Fruit fly (Drosophila melanogaster) whole organism, embryonic: ENCODE measurements around the gene CG5376.
A peak's percentile ranks its signal among the peaks of the same experiment; 100 is the strongest.

Experiments used
- ATbp ChIP-seq: fragments of 200-800 bp; sonication (Bioruptor generic); optimal IDR thresholded peaks from 2 replicates; lab custom pipeline; 2017; ENCODE audit warnings: missing biosample characterization, mild to moderate bottlenecking, missing genetic modification characterization, missing genetic modification reagents
- Adf1 ChIP-seq: fragments of 200-800 bp; sonication (Bioruptor generic); IDR thresholded peaks from 2 replicates; pipeline ENCODE4 v1.3.6; 2022; ENCODE audit warnings: missing biosample characterization, missing genetic modification characterization
- Atf-2 ChIP-seq: fragments of 200-800 bp; sonication (Bioruptor generic); optimal IDR thresholded peaks from 2 replicates; lab custom pipeline; 2016; ENCODE audit warnings: missing biosample characterization, missing genetic modification characterization
- CG10147 ChIP-seq: fragments of 200-800 bp; sonication (Bioruptor generic); optimal IDR thresholded peaks from 2 replicates; lab custom pipeline; 2019; ENCODE audit warnings: missing biosample characterization, mild to moderate bottlenecking, missing genetic modification characterization, moderate library complexity
- CG11247 ChIP-seq: fragments of 200-800 bp; sonication (Bioruptor generic); IDR thresholded peaks from 2 replicates; pipeline ENCODE4 v1.3.6; 2022; ENCODE audit warnings: missing biosample characterization, missing genetic modification characterization
- CG11456 ChIP-seq: fragments of 200-800 bp; sonication (Bioruptor generic); IDR thresholded peaks from 3 replicates; pipeline ENCODE4 v1.3.6; 2022; ENCODE audit warnings: missing biosample characterization, missing genetic modification characterization
- CG11723 ChIP-seq: fragments of 200-800 bp; sonication (Bioruptor generic); optimal IDR thresholded peaks from 2 replicates; lab custom pipeline; 2017; ENCODE audit warnings: missing biosample characterization, mild to moderate bottlenecking, missing genetic modification characterization
- CG13424 ChIP-seq: fragments of 200-800 bp; sonication (Bioruptor generic); optimal IDR thresholded peaks from 2 replicates; lab custom pipeline; 2019; ENCODE audit warnings: missing biosample characterization, mild to moderate bottlenecking, missing genetic modification characterization, moderate library complexity
- CG16815 ChIP-seq: fragments of 200-800 bp; sonication (Bioruptor generic); optimal IDR thresholded peaks from 3 replicates; lab custom pipeline; 2017; ENCODE audit warnings: missing biosample characterization, mild to moderate bottlenecking, missing genetic modification characterization
- CG17385 ChIP-seq: fragments of 200-800 bp; sonication (Bioruptor generic); optimal IDR thresholded peaks from 3 replicates; lab custom pipeline; 2018; ENCODE audit warnings: missing biosample characterization, mild to moderate bottlenecking, missing genetic modification characterization
- CG17612 ChIP-seq: fragments of 200-800 bp; sonication (Bioruptor generic); IDR thresholded peaks from 2 replicates; pipeline ENCODE4 v1.3.6; 2022; ENCODE audit warnings: missing biosample characterization, missing genetic modification characterization
- CG2116 ChIP-seq: fragments of 200-800 bp; sonication (Bioruptor generic); optimal IDR thresholded peaks from 3 replicates; lab custom pipeline; 2018; ENCODE audit warnings: missing biosample characterization, mild to moderate bottlenecking, missing genetic modification characterization
- CG2712 ChIP-seq: fragments of 200-800 bp; optimal IDR thresholded peaks from 3 replicates; lab custom pipeline; 2019; ENCODE audit warnings: missing biosample characterization, mild to moderate bottlenecking, missing genetic modification characterization, moderate library complexity
- CG3065 ChIP-seq: fragments of 200-800 bp; sonication (Bioruptor generic); optimal IDR thresholded peaks from 2 replicates; lab custom pipeline; 2016; ENCODE audit warnings: missing biosample characterization, missing genetic modification characterization
- CG31365 ChIP-seq: fragments of 200-800 bp; sonication (Bioruptor generic); optimal IDR thresholded peaks from 2 replicates; lab custom pipeline; 2018; ENCODE audit warnings: missing biosample characterization, mild to moderate bottlenecking, missing genetic modification characterization
- CG33213 ChIP-seq: fragments of 200-800 bp; sonication (Bioruptor generic); optimal IDR thresholded peaks from 3 replicates; lab custom pipeline; 2016; ENCODE audit warnings: missing biosample characterization, missing genetic modification characterization
- CG34376 ChIP-seq: fragments of 200-800 bp; sonication (Bioruptor generic); optimal IDR thresholded peaks from 2 replicates; lab custom pipeline; 2018; ENCODE audit warnings: missing biosample characterization, mild to moderate bottlenecking, missing genetic modification characterization
- CG4404 ChIP-seq: fragments of 200-800 bp; sonication (Bioruptor generic); IDR thresholded peaks from 2 replicates; pipeline ENCODE4 v1.3.6; 2022; ENCODE audit warnings: missing biosample characterization, missing genetic modification characterization
- CG6272 ChIP-seq: fragments of 200-800 bp; sonication (Bioruptor generic); IDR thresholded peaks from 2 replicates; pipeline ENCODE4 v1.3.6; 2022; ENCODE audit warnings: missing biosample characterization, missing genetic modification characterization
- CG7357 ChIP-seq: fragments of 200-800 bp; sonication (Bioruptor generic); IDR thresholded peaks from 3 replicates; pipeline ENCODE4 v1.3.6; 2022; ENCODE audit warnings: missing biosample characterization, missing genetic modification characterization
- CG7745 ChIP-seq: fragments of 200-800 bp; sonication (Bioruptor generic); optimal IDR thresholded peaks from 2 replicates; lab custom pipeline; 2018; ENCODE audit warnings: missing biosample characterization, mild to moderate bottlenecking, missing genetic modification characterization, moderate library complexity
- CG8359 ChIP-seq: fragments of 200-800 bp; sonication (Bioruptor generic); optimal IDR thresholded peaks from 2 replicates; lab custom pipeline; 2017; ENCODE audit warnings: missing biosample characterization, mild to moderate bottlenecking, missing genetic modification characterization, borderline replicate concordance
- CG8924 ChIP-seq: fragments of 200-800 bp; optimal IDR thresholded peaks from 3 replicates; lab custom pipeline; 2019; ENCODE audit warnings: missing biosample characterization, mild to moderate bottlenecking, missing genetic modification characterization, moderate library complexity
- CkIIα-i1 ChIP-seq: fragments of 200-800 bp; sonication (Bioruptor generic); IDR thresholded peaks from 2 replicates; pipeline ENCODE4 v1.3.6; 2022; ENCODE audit warnings: missing biosample characterization, missing genetic modification characterization
- Dll ChIP-seq: fragments of 200-800 bp; sonication (Bioruptor generic); IDR thresholded peaks from 4 replicates; pipeline ENCODE4 v1.3.6; 2022; ENCODE audit warnings: missing biosample characterization, missing genetic modification characterization; ENCODE audit not compliant: partially characterized antibody
- ERR ChIP-seq: fragments of 200-800 bp; sonication (Bioruptor generic); optimal IDR thresholded peaks from 2 replicates; lab custom pipeline; 2016; ENCODE audit warnings: missing biosample characterization, missing genetic modification characterization
- H15 ChIP-seq: fragments of 200-800 bp; sonication (Bioruptor generic); IDR thresholded peaks from 3 replicates; pipeline ENCODE4 v1.3.6; 2022; ENCODE audit warnings: missing biosample characterization, missing genetic modification characterization
- HmgZ ChIP-seq: fragments of 200-800 bp; sonication (Bioruptor generic); optimal IDR thresholded peaks from 2 replicates; lab custom pipeline; 2018; ENCODE audit warnings: missing biosample characterization, mild to moderate bottlenecking, missing genetic modification characterization
- Kr ChIP-seq: fragments of 200-800 bp; sonication (Bioruptor generic); optimal IDR thresholded peaks from 2 replicates; lab custom pipeline; 2017; ENCODE audit warnings: missing biosample characterization, mild to moderate bottlenecking, missing genetic modification characterization
- Lpt ChIP-seq: fragments of >200 bp; optimal IDR thresholded peaks from 2 replicates; lab custom pipeline; 2018; ENCODE audit warnings: missing biosample characterization, missing genetic modification characterization
- MTF-1 ChIP-seq: fragments of 200-800 bp; sonication (Bioruptor generic); optimal IDR thresholded peaks from 2 replicates; lab custom pipeline; 2018; ENCODE audit warnings: missing biosample characterization, mild to moderate bottlenecking, missing genetic modification characterization, borderline replicate concordance
- NC2α ChIP-seq: fragments of 200-800 bp; sonication (Bioruptor generic); optimal IDR thresholded peaks from 2 replicates; lab custom pipeline; 2016; ENCODE audit warnings: missing biosample characterization, missing genetic modification characterization
- NC2β ChIP-seq: fragments of 200-800 bp; sonication (Bioruptor generic); optimal IDR thresholded peaks from 2 replicates; lab custom pipeline; 2016; ENCODE audit warnings: missing biosample characterization, missing genetic modification characterization
- Ptx1 ChIP-seq: fragments of 200-800 bp; sonication (Bioruptor generic); IDR thresholded peaks from 2 replicates; pipeline ENCODE4 v1.3.6; 2022; ENCODE audit warnings: missing biosample characterization, missing genetic modification characterization
- Sox100B ChIP-seq: fragments of 200-800 bp; sonication (Bioruptor generic); optimal IDR thresholded peaks from 3 replicates; lab custom pipeline; 2018; ENCODE audit warnings: missing biosample characterization, mild to moderate bottlenecking, missing genetic modification characterization
- Sox102F ChIP-seq: fragments of 200-800 bp; sonication (Bioruptor generic); optimal IDR thresholded peaks from 2 replicates; lab custom pipeline; 2018; ENCODE audit warnings: missing biosample characterization, mild to moderate bottlenecking, missing genetic modification characterization, moderate library complexity
- TFAM ChIP-seq: fragments of 200-800 bp; sonication (Bioruptor generic); optimal IDR thresholded peaks from 2 replicates; lab custom pipeline; 2017; ENCODE audit warnings: missing biosample characterization, missing genetic modification characterization, inconsistent platforms
- dmrt11E ChIP-seq: fragments of 200-800 bp; sonication (Bioruptor generic); optimal IDR thresholded peaks from 3 replicates; lab custom pipeline; 2018; ENCODE audit warnings: missing biosample characterization, mild to moderate bottlenecking, missing genetic modification characterization, moderate library complexity
- jing ChIP-seq: fragments of 200-800 bp; sonication (Bioruptor generic); optimal IDR thresholded peaks from 2 replicates; lab custom pipeline; 2018; ENCODE audit warnings: missing biosample characterization, mild to moderate bottlenecking, missing genetic modification characterization
- kni ChIP-seq: fragments of 200-800 bp; sonication (Bioruptor generic); optimal IDR thresholded peaks from 3 replicates; lab custom pipeline; 2017; ENCODE audit warnings: mild to moderate bottlenecking, missing biosample characterization, missing genetic modification reagents, missing genetic modification characterization
- oc ChIP-seq: fragments of 200-800 bp; sonication (Bioruptor generic); optimal IDR thresholded peaks from 2 replicates; lab custom pipeline; 2018; ENCODE audit warnings: missing biosample characterization, mild to moderate bottlenecking, missing genetic modification characterization, moderate library complexity
- odd ChIP-seq: fragments of 200-800 bp; sonication (Bioruptor generic); optimal IDR thresholded peaks from 2 replicates; lab custom pipeline; 2017; ENCODE audit warnings: missing biosample characterization, mild to moderate bottlenecking, missing genetic modification characterization
- pb ChIP-seq: fragments of 200-800 bp; sonication (Bioruptor generic); optimal IDR thresholded peaks from 3 replicates; lab custom pipeline; 2016; ENCODE audit warnings: missing biosample characterization, missing genetic modification characterization
- sc ChIP-seq, 3 experiments: fragments of >200 bp in 2 of 3; fragments of 200-800 bp in 1 of 3; sonication (Bioruptor generic) in 1 of 3; optimal IDR thresholded peaks; 2 replicates in 2 of 3; 3 replicates in 1 of 3; lab custom pipeline; 2017; ENCODE audit warnings: mild to moderate bottlenecking in 1 of 3, missing biosample characterization in 1 of 3, missing genetic modification characterization in 1 of 3, missing genetic modification reagents in 1 of 3
- sim ChIP-seq: fragments of 200-800 bp; sonication (Bioruptor generic); IDR thresholded peaks from 2 replicates; pipeline ENCODE4 v1.3.6; 2022; ENCODE audit warnings: missing biosample characterization, missing genetic modification characterization
- tio ChIP-seq: fragments of 200-800 bp; sonication (Bioruptor generic); optimal IDR thresholded peaks from 2 replicates; lab custom pipeline; 2017; ENCODE audit warnings: missing biosample characterization, missing genetic modification characterization, inconsistent platforms
- toy ChIP-seq: fragments of 200-800 bp; sonication (Bioruptor generic); IDR thresholded peaks from 2 replicates; pipeline ENCODE4 v1.3.6; 2022; ENCODE audit warnings: missing biosample characterization, missing genetic modification characterization
- vnd ChIP-seq: fragments of 200-800 bp; sonication (Bioruptor generic); IDR thresholded peaks from 3 replicates; pipeline ENCODE4 v1.3.6; 2022; ENCODE audit warnings: missing biosample characterization, missing genetic modification characterization; ENCODE audit not compliant: partially characterized antibody

The CG5376 gene

DNA sequence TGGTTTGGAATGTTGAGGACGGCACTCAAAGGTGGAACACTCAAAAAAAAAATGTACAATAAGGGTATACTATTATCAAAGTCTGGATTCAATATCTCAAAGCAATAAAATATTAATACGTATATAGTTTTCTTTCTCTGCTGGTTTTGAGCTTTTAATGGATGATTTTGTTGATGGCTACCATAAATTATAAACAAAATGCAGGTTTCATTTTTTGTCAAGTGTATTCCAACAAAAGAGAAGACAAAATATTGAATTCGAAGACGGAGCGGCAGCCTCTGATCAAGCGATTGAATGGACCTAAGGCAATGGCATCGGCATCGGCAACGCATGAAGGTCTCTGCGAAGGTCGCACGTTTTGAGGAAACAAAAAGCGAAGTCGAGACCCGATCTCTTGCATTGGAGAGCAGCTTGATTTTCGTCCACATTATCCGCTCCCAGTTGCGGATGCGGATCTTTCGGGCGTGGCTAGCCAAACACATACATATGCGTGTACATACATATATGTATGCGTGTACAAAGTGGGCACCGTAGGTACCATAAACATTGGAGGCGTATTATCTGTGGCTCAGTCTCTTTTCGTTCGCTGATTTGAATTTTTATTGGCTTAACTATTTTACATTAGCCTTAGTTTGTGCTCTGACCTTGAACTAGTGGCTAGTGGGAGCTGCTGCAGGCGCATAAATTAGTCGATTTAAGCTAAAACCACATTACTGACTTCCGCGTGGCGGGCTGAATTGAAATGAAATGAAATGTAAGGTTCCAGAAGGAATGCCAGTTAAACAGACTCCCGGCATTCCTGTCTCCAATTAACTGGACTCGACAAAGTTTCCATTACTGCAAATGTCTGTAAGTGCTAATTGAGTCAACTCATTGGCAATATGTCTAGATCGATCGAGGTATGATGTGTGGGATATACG, 48.0 kb upstream of the CG5376 start (continued):
- no peak for TF ChIP-seq Kr (GFP tag; lab: Kevin White, UChicago)
- no peak for TF ChIP-seq kni (GFP tag; lab: Kevin White, UChicago)
- TF ChIP-seq tio, result no peak
- peak; percentile 23 for TF ChIP-seq oc
- no peak for TF ChIP-seq NC2β (GFP tag; lab: Kevin White, UChicago)
- no peak for TF ChIP-seq toy (GFP tag; lab: Robert Waterston, UW)
- TF ChIP-seq pb (GFP tag; lab: Kevin White, UChicago), result no peak
- TF ChIP-seq CG8359, result no peak
- TF ChIP-seq H15 (GFP tag; lab: Robert Waterston, UW), result peak; percentile 14; the same call in 1 of the 3 replicates
- TF ChIP-seq jing (GFP tag; lab: Kevin White, UChicago), result no peak
- no peak for TF ChIP-seq CG11247 (GFP tag; lab: Robert Waterston, UW)
- no peak for TF ChIP-seq Adf1 (GFP tag; lab: Robert Waterston, UW)
- no peak for TF ChIP-seq CG17612 (GFP tag; lab: Robert Waterston, UW)
- no peak for TF ChIP-seq CG7357 (GFP tag; lab: Robert Waterston, UW)
- TF ChIP-seq Lpt, result no peak
- peak; percentile 50 for TF ChIP-seq CG8924
- peak; percentile 27 for TF ChIP-seq ATbp (GFP tag; lab: Kevin White, UChicago)
- TF ChIP-seq CkIIα-i1 (GFP tag; lab: Robert Waterston, UW), result no peak
- no peak for TF ChIP-seq CG34376 (GFP tag; lab: Kevin White, UChicago)
- TF ChIP-seq CG4404 (GFP tag; lab: Robert Waterston, UW), result no peak
- no peak for TF ChIP-seq sim (GFP tag; lab: Robert Waterston, UW)
- no peak for TF ChIP-seq Dll
- TF ChIP-seq CG10147 (GFP tag; lab: Kevin White, UChicago), result peak; percentile 9
- no peak for TF ChIP-seq CG7745 (tag; lab: Kevin White, UChicago)
- no peak for TF ChIP-seq CG6272
- peak; percentile 67 for TF ChIP-seq Sox102F
- no peak for TF ChIP-seq NC2α (GFP tag; lab: Kevin White, UChicago)
- no peak for TF ChIP-seq TFAM (GFP tag; lab: Kevin White, UChicago)
- no peak for TF ChIP-seq HmgZ (tag; lab: Kevin White, UChicago)
- TF ChIP-seq Sox100B (GFP tag; lab: Kevin White, UChicago), result peak; percentile 5
- no peak for TF ChIP-seq CG11723 (GFP tag; lab: Kevin White, UChicago)
- TF ChIP-seq CG13424 (tag; lab: Kevin White, UChicago), result peak; percentile 48
- no peak for TF ChIP-seq sc (optimal IDR thresholded peaks at IDR 0.05; lab: Kevin White, UChicago)
- no peak for TF ChIP-seq sc (GFP tag; optimal IDR thresholded peaks at IDR 0.05; lab: Kevin White, UChicago)
- TF ChIP-seq MTF-1 (GFP tag; lab: Kevin White, UChicago), result no peak
- no peak for TF ChIP-seq CG31365 (tag; lab: Kevin White, UChicago)
- no peak for TF ChIP-seq vnd (GFP tag; lab: Robert Waterston, UW)
- TF ChIP-seq CG33213 (GFP tag; lab: Kevin White, UChicago), result no peak
- TF ChIP-seq CG2712, result peak; percentile 40
- no peak for TF ChIP-seq Atf-2 (GFP tag; lab: Kevin White, UChicago)
- TF ChIP-seq dmrt11E (tag; lab: Kevin White, UChicago), result no peak
- TF ChIP-seq CG2116 (GFP tag; lab: Kevin White, UChicago), result peak; percentile 3
- no peak for TF ChIP-seq CG3065 (GFP tag; lab: Kevin White, UChicago)
- TF ChIP-seq CG11456 (GFP tag; lab: Robert Waterston, UW), result no peak
- TF ChIP-seq CG16815, result no peak
- TF ChIP-seq CG17385 (GFP tag; lab: Kevin White, UChicago), result peak; percentile 42
- peak; percentile 66 for TF ChIP-seq Ptx1 (GFP tag; lab: Robert Waterston, UW)
- peak; percentile 44 for TF ChIP-seq odd
- TF ChIP-seq ERR (GFP tag; lab: Kevin White, UChicago), result no peak
